Fruit fly (Drosophila melanogaster) whole organism, embryonic: ENCODE measurements around the gene Cnot4.

Experiments
- BEAF-32 ChIP-seq: fragments of 200-800 bp; sonication (Bioruptor generic); optimal IDR thresholded peaks from 3 replicates; lab custom pipeline; 2017; ENCODE audit warnings: missing biosample characterization, missing genetic modification characterization, mild to moderate bottlenecking, moderate library complexity, missing genetic modification reagents
- Bgb ChIP-seq: fragments of 200-800 bp; sonication (Bioruptor generic); IDR thresholded peaks from 2 replicates; pipeline ENCODE4 v1.3.6; 2022; ENCODE audit warnings: missing biosample characterization, missing genetic modification characterization; ENCODE audit not compliant: partially characterized antibody
- BtbVII ChIP-seq: fragments of 200-800 bp; sonication (Bioruptor generic); optimal IDR thresholded peaks from 3 replicates; lab custom pipeline; 2017; ENCODE audit warnings: missing biosample characterization, mild to moderate bottlenecking, missing genetic modification characterization
- CG10274 ChIP-seq: fragments of 200-800 bp; sonication (Bioruptor generic); optimal IDR thresholded peaks from 3 replicates; lab custom pipeline; 2017; ENCODE audit warnings: missing biosample characterization, mild to moderate bottlenecking, missing genetic modification characterization
- CG10462 ChIP-seq: fragments of 200-800 bp; sonication (Bioruptor generic); optimal IDR thresholded peaks from 2 replicates; lab custom pipeline; 2016; ENCODE audit warnings: missing biosample characterization, missing genetic modification characterization
- CG11085 ChIP-seq: fragments of 200-800 bp; sonication (Bioruptor generic); IDR thresholded peaks from 2 replicates; pipeline ENCODE4 v1.3.6; 2022; ENCODE audit warnings: missing biosample characterization, missing genetic modification characterization
- CG11247 ChIP-seq: fragments of 200-800 bp; sonication (Bioruptor generic); IDR thresholded peaks from 2 replicates; pipeline ENCODE4 v1.3.6; 2022; ENCODE audit warnings: missing biosample characterization, missing genetic modification characterization
- CG12299 ChIP-seq: fragments of 200-800 bp; sonication (Bioruptor generic); optimal IDR thresholded peaks from 2 replicates; lab custom pipeline; 2018; ENCODE audit warnings: missing biosample characterization, mild to moderate bottlenecking, missing genetic modification characterization
- CG12744 ChIP-seq: fragments of 200-800 bp; sonication (Bioruptor generic); optimal IDR thresholded peaks from 2 replicates; lab custom pipeline; 2016; ENCODE audit warnings: missing biosample characterization, missing genetic modification characterization
- CG13287 ChIP-seq: fragments of 200-800 bp; sonication (Bioruptor generic); IDR thresholded peaks from 2 replicates; pipeline ENCODE4 v1.3.6; 2022; ENCODE audit warnings: missing biosample characterization, missing genetic modification characterization; ENCODE audit not compliant: partially characterized antibody
- CG17328 ChIP-seq: fragments of 200-800 bp; sonication (Bioruptor generic); IDR thresholded peaks from 2 replicates; pipeline ENCODE4 v1.3.6; 2022; ENCODE audit warnings: missing biosample characterization, missing genetic modification characterization
- CG18011 ChIP-seq: fragments of 200-800 bp; sonication (Bioruptor generic); optimal IDR thresholded peaks from 2 replicates; lab custom pipeline; 2017; ENCODE audit warnings: missing biosample characterization, missing genetic modification characterization, mild to moderate bottlenecking, moderate library complexity, missing genotype
- CG18262 ChIP-seq: fragments of 200-800 bp; optimal IDR thresholded peaks from 3 replicates; lab custom pipeline; 2019; ENCODE audit warnings: missing biosample characterization, mild to moderate bottlenecking, missing genetic modification characterization, moderate library complexity
- CG30403 ChIP-seq: fragments of 200-800 bp; sonication (Bioruptor generic); optimal IDR thresholded peaks from 3 replicates; lab custom pipeline; 2016; ENCODE audit warnings: missing biosample characterization, missing genetic modification characterization
- CG33557 ChIP-seq: fragments of 200-800 bp; sonication (Bioruptor generic); optimal IDR thresholded peaks from 2 replicates; lab custom pipeline; 2019; ENCODE audit warnings: missing biosample characterization, mild to moderate bottlenecking, missing genetic modification characterization, moderate library complexity
- CG5180 ChIP-seq: fragments of 200-800 bp; sonication (Bioruptor generic); optimal IDR thresholded peaks from 3 replicates; lab custom pipeline; 2017; ENCODE audit warnings: missing biosample characterization, missing genetic modification characterization, mild to moderate bottlenecking, moderate library complexity, missing genetic modification reagents
- CG6272 ChIP-seq: fragments of 200-800 bp; sonication (Bioruptor generic); IDR thresholded peaks from 2 replicates; pipeline ENCODE4 v1.3.6; 2022; ENCODE audit warnings: missing biosample characterization, missing genetic modification characterization
- CG6854 ChIP-seq: fragments of 200-800 bp; sonication (Bioruptor generic); optimal IDR thresholded peaks from 3 replicates; lab custom pipeline; 2017; ENCODE audit warnings: missing biosample characterization, mild to moderate bottlenecking, missing genetic modification characterization
- CG7556 ChIP-seq: fragments of 200-800 bp; sonication (Bioruptor generic); optimal IDR thresholded peaks from 2 replicates; lab custom pipeline; 2017; ENCODE audit warnings: missing biosample characterization, mild to moderate bottlenecking, missing genetic modification characterization
- CG7839 ChIP-seq: fragments of 200-800 bp; sonication (Bioruptor generic); optimal IDR thresholded peaks from 3 replicates; lab custom pipeline; 2018; ENCODE audit warnings: missing biosample characterization, mild to moderate bottlenecking, missing genetic modification characterization, moderate library complexity
- CG8388 ChIP-seq: fragments of 200-800 bp; sonication (Bioruptor generic); optimal IDR thresholded peaks from 2 replicates; lab custom pipeline; 2019; ENCODE audit warnings: missing biosample characterization, mild to moderate bottlenecking, missing genetic modification characterization, moderate library complexity
- CkIIα-i1 ChIP-seq: fragments of 200-800 bp; sonication (Bioruptor generic); IDR thresholded peaks from 2 replicates; pipeline ENCODE4 v1.3.6; 2022; ENCODE audit warnings: missing biosample characterization, missing genetic modification characterization
- Dad ChIP-seq: fragments of 200-800 bp; sonication (Bioruptor generic); optimal IDR thresholded peaks from 3 replicates; lab custom pipeline; 2016; ENCODE audit warnings: missing biosample characterization, missing genetic modification characterization
- Dip3 ChIP-seq: fragments of 200-800 bp; sonication (Bioruptor generic); optimal IDR thresholded peaks from 3 replicates; lab custom pipeline; 2016; ENCODE audit warnings: missing biosample characterization, missing genetic modification characterization
- Drgx ChIP-seq: fragments of 200-800 bp; sonication (Bioruptor generic); IDR thresholded peaks from 2 replicates; pipeline ENCODE4 v1.3.6; 2022; ENCODE audit warnings: missing biosample characterization, missing genetic modification characterization
- E2f2 ChIP-seq: fragments of 200-800 bp; sonication (Bioruptor generic); IDR thresholded peaks from 2 replicates; pipeline ENCODE4 v1.3.6; 2022; ENCODE audit warnings: missing biosample characterization, missing genetic modification characterization
- Ets65A ChIP-seq: fragments of 200-800 bp; sonication (Bioruptor generic); peaks from one replicate; lab custom pipeline; 2016; ENCODE audit warnings: missing biosample characterization, missing genetic modification characterization
- Fer1 ChIP-seq: fragments of 200-800 bp; sonication (Bioruptor generic); optimal IDR thresholded peaks from 2 replicates; lab custom pipeline; 2017; ENCODE audit warnings: missing biosample characterization, mild to moderate bottlenecking, missing genetic modification characterization
- HLH54F ChIP-seq: fragments of 200-800 bp; sonication (Bioruptor generic); optimal IDR thresholded peaks from 3 replicates; lab custom pipeline; 2016; ENCODE audit warnings: missing biosample characterization, missing genetic modification characterization
- Lpt ChIP-seq: fragments of >200 bp; optimal IDR thresholded peaks from 2 replicates; lab custom pipeline; 2018; ENCODE audit warnings: missing biosample characterization, missing genetic modification characterization
- Mes4 ChIP-seq: fragments of 200-800 bp; sonication (Bioruptor generic); optimal IDR thresholded peaks from 2 replicates; lab custom pipeline; 2016; ENCODE audit warnings: missing biosample characterization, missing genetic modification characterization
- Nf-YC ChIP-seq: fragments of 200-800 bp; optimal IDR thresholded peaks from 3 replicates; lab custom pipeline; 2019; ENCODE audit warnings: missing biosample characterization, mild to moderate bottlenecking, missing genetic modification characterization, moderate library complexity
- NfI ChIP-seq: fragments of 200-800 bp; sonication (Bioruptor generic); optimal IDR thresholded peaks from 3 replicates; lab custom pipeline; 2018; ENCODE audit warnings: missing biosample characterization, mild to moderate bottlenecking, missing genetic modification characterization, moderate library complexity
- Poxn ChIP-seq: fragments of 200-800 bp; sonication (Bioruptor generic); IDR thresholded peaks from 2 replicates; pipeline ENCODE4 v1.3.6; 2022; ENCODE audit warnings: missing biosample characterization, missing genetic modification characterization
- Ravus ChIP-seq: fragments of 200-800 bp; sonication (Bioruptor generic); IDR thresholded peaks from 2 replicates; pipeline ENCODE4 v1.3.6; 2022; ENCODE audit warnings: missing biosample characterization, missing genetic modification characterization
- Sry-δ ChIP-seq: fragments of 200-800 bp; sonication (Bioruptor generic); optimal IDR thresholded peaks from 2 replicates; lab custom pipeline; 2016; ENCODE audit warnings: missing biosample characterization, missing genetic modification characterization
- Ssrp ChIP-seq: fragments of 200-800 bp; sonication (Bioruptor generic); optimal IDR thresholded peaks from 2 replicates; lab custom pipeline; 2018; ENCODE audit warnings: missing biosample characterization, mild to moderate bottlenecking, missing genetic modification characterization, moderate library complexity
- TFAM ChIP-seq: fragments of 200-800 bp; sonication (Bioruptor generic); optimal IDR thresholded peaks from 2 replicates; lab custom pipeline; 2017; ENCODE audit warnings: missing biosample characterization, missing genetic modification characterization, inconsistent platforms
- cg ChIP-seq: fragments of 200-800 bp; sonication (Bioruptor generic); optimal IDR thresholded peaks from 3 replicates; lab custom pipeline; 2019; ENCODE audit warnings: missing biosample characterization, mild to moderate bottlenecking, missing genetic modification characterization, moderate library complexity
- croc ChIP-seq: fragments of 200-800 bp; sonication (Bioruptor generic); conservative IDR thresholded peaks from 3 replicates; pipeline ENCODE4 v1.3.6; 2022; ENCODE audit warnings: missing biosample characterization, missing genetic modification characterization
- danr ChIP-seq: fragments of 200-800 bp; sonication (Bioruptor generic); IDR thresholded peaks from 2 replicates; pipeline ENCODE4 v1.3.6; 2022; ENCODE audit warnings: missing biosample characterization, missing genetic modification characterization
- ems ChIP-seq: fragments of 200-800 bp; sonication (Bioruptor generic); optimal IDR thresholded peaks from 3 replicates; lab custom pipeline; 2016; ENCODE audit warnings: missing biosample characterization, missing genetic modification characterization
- fru ChIP-seq: fragments of >200 bp; optimal IDR thresholded peaks from 2 replicates; lab custom pipeline; 2017
- gfzf ChIP-seq: fragments of 200-800 bp; sonication (Bioruptor generic); optimal IDR thresholded peaks from 2 replicates; lab custom pipeline; 2016; ENCODE audit warnings: missing biosample characterization, mild to moderate bottlenecking, missing genetic modification characterization, moderate library complexity
- ind ChIP-seq: fragments of 200-800 bp; sonication (Bioruptor generic); optimal IDR thresholded peaks from 3 replicates; lab custom pipeline; 2016; ENCODE audit warnings: missing biosample characterization, missing genetic modification characterization
- p53 ChIP-seq: fragments of 200-800 bp; sonication (Bioruptor generic); optimal IDR thresholded peaks from 2 replicates; lab custom pipeline; 2016; ENCODE audit warnings: missing biosample characterization, missing genetic modification characterization
- pum ChIP-seq: fragments of 200-800 bp; sonication (Bioruptor generic); optimal IDR thresholded peaks from 2 replicates; lab custom pipeline; 2016; ENCODE audit warnings: missing biosample characterization, missing genetic modification characterization
- rib ChIP-seq: fragments of 200-800 bp; sonication (Bioruptor generic); IDR thresholded peaks from 2 replicates; pipeline ENCODE4 v1.3.6; 2022; ENCODE audit warnings: missing biosample characterization, missing genetic modification characterization
- sug ChIP-seq: fragments of 200-800 bp; optimal IDR thresholded peaks from 2 replicates; lab custom pipeline; 2019; ENCODE audit warnings: missing biosample characterization, mild to moderate bottlenecking, missing genetic modification characterization, moderate library complexity
- tup ChIP-seq: fragments of 200-800 bp; sonication (Bioruptor generic); optimal IDR thresholded peaks from 2 replicates; lab custom pipeline; 2016; ENCODE audit warnings: missing biosample characterization, mild to moderate bottlenecking, missing genetic modification characterization, moderate library complexity
- zen2 ChIP-seq: fragments of 200-800 bp; sonication (Bioruptor generic); IDR thresholded peaks from 3 replicates; pipeline ENCODE4 v1.3.6; 2022; ENCODE audit warnings: missing biosample characterization, missing genetic modification characterization; ENCODE audit not compliant: partially characterized antibody

Cnot4 gene

dm6 chr2L:10386208-10386805, 10.2 kb upstream of the Cnot4 start, which contains the start of the genes Cdk1 and mRpS7 (continued):
- TF ChIP-seq Poxn (0 out of 2 replicates have a peak, but pooled peaks have one; percentile 35), CG8388 (GFP tag; lab: Kevin White, UChicago) (peak; percentile 79), fru (lab: Kevin White, UChicago) (no peak), HLH54F (GFP tag; lab: Kevin White, UChicago) (peak; percentile 64), Ravus (no peak; the same call in 1 of the 2 replicates), CG30403 (GFP tag; lab: Kevin White, UChicago) (peak; percentile 83), ind (GFP tag; lab: Kevin White, UChicago) (peak; percentile 77), danr (GFP tag; lab: Robert Waterston, UW) (no peak), TFAM (GFP tag; lab: Kevin White, UChicago) (no peak), Fer1 (GFP tag; lab: Kevin White, UChicago) (peak; percentile 32), CG12744 (peak; percentile 30), Dip3 (GFP tag; lab: Kevin White, UChicago) (peak; percentile 53), Nf-YC (tag; lab: Kevin White, UChicago) (peak; percentile 59), NfI (GFP tag; lab: Kevin White, UChicago) (peak; percentile 76), rib (GFP tag; lab: Robert Waterston, UW) (no peak), Sry-δ (GFP tag; lab: Kevin White, UChicago) (peak; percentile 32), CG5180 (GFP tag; lab: Kevin White, UChicago) (no peak), BEAF-32 (GFP tag; lab: Kevin White, UChicago) (peak; percentile 33), Dad (peak; percentile 21), CG10274 (GFP tag; lab: Kevin White, UChicago) (no peak), CG17328 (GFP tag; lab: Robert Waterston, UW) (peak; percentile 70), CG6854 (peak; percentile 3), cg (GFP tag; lab: Kevin White, UChicago) (no peak), CG18011 (GFP tag; lab: Kevin White, UChicago) (peak; percentile 9), BtbVII (GFP tag; lab: Kevin White, UChicago) (peak; percentile 28), Mes4 (GFP tag; lab: Kevin White, UChicago) (peak; percentile 47), p53 (no peak), Ets65A (peak; percentile 85), Lpt (no peak), sug (tag; lab: Kevin White, UChicago) (peak; percentile 65), CG7556 (GFP tag; lab: Kevin White, UChicago) (peak; percentile 71), CG7839 (tag; lab: Kevin White, UChicago) (peak; percentile 86), CG6272 (0 out of 2 replicates have a peak, but pooled peaks have one; percentile 7), CG13287 (GFP tag; lab: Robert Waterston, UW) (no peak), CG12299 (tag; lab: Kevin White, UChicago) (peak; percentile 32), CG10462 (GFP tag; lab: Kevin White, UChicago) (peak; percentile 46), CG18262 (peak; percentile 84), E2f2 (peak; percentile 82), CkIIα-i1 (GFP tag; lab: Robert Waterston, UW) (no peak), ems (GFP tag; lab: Kevin White, UChicago) (no peak), CG11247 (GFP tag; lab: Robert Waterston, UW) (peak; percentile 43; the same call in 1 of the 2 replicates), zen2 (GFP tag; lab: Robert Waterston, UW) (no peak), croc (GFP tag; lab: Robert Waterston, UW) (peak; percentile 57), pum (GFP tag; lab: Kevin White, UChicago) (peak; percentile 56), Ssrp (tag; lab: Kevin White, UChicago) (peak; percentile 75), gfzf (peak; percentile 26), CG11085 (GFP tag; lab: Robert Waterston, UW) (no peak), Drgx (peak; percentile 53; the same call in 1 of the 2 replicates), tup (GFP tag; lab: Kevin White, UChicago) (no peak), CG33557 (peak; percentile 40), Bgb (GFP tag; lab: Robert Waterston, UW) (no peak)
